Fruit fly (Drosophila melanogaster) whole organism, embryonic: ENCODE measurements around the gene CoRest.

Experiments
- ATbp ChIP-seq: fragments of 200-800 bp; sonication (Bioruptor generic); optimal IDR thresholded peaks from 2 replicates; lab custom pipeline; 2017; ENCODE audit warnings: missing biosample characterization, mild to moderate bottlenecking, missing genetic modification characterization, missing genetic modification reagents
- B-H1 ChIP-seq: fragments of 200-800 bp; sonication (Bioruptor generic); IDR thresholded peaks from 3 replicates; pipeline ENCODE4 v1.3.6; 2022; ENCODE audit warnings: missing biosample characterization, missing genetic modification characterization
- B-H2 ChIP-seq: fragments of 200-800 bp; sonication (Bioruptor generic); optimal IDR thresholded peaks from 2 replicates; lab custom pipeline; 2018; ENCODE audit warnings: missing biosample characterization, mild to moderate bottlenecking, missing genetic modification characterization
- Bdp1 ChIP-seq: fragments of 200-800 bp; sonication (Bioruptor generic); optimal IDR thresholded peaks from 3 replicates; lab custom pipeline; 2016; ENCODE audit warnings: missing biosample characterization, missing genetic modification characterization
- CG10209 ChIP-seq: fragments of 200-800 bp; sonication (Bioruptor generic); optimal IDR thresholded peaks from 3 replicates; lab custom pipeline; 2017; ENCODE audit warnings: missing biosample characterization, mild to moderate bottlenecking, missing genetic modification characterization, missing genetic modification reagents
- CG10321 ChIP-seq: fragments of 200-800 bp; sonication (Bioruptor generic); IDR thresholded peaks from 2 replicates; pipeline ENCODE4 v1.3.6; 2022; ENCODE audit warnings: missing biosample characterization, missing genetic modification characterization
- CG13287 ChIP-seq: fragments of 200-800 bp; sonication (Bioruptor generic); IDR thresholded peaks from 2 replicates; pipeline ENCODE4 v1.3.6; 2022; ENCODE audit warnings: missing biosample characterization, missing genetic modification characterization; ENCODE audit not compliant: partially characterized antibody
- CG13894 ChIP-seq: fragments of 200-800 bp; sonication (Bioruptor generic); optimal IDR thresholded peaks from 3 replicates; lab custom pipeline; 2018; ENCODE audit warnings: missing biosample characterization, mild to moderate bottlenecking, missing genetic modification characterization, moderate library complexity
- CG15073 ChIP-seq: fragments of 200-800 bp; sonication (Bioruptor generic); optimal IDR thresholded peaks from 2 replicates; lab custom pipeline; 2016; ENCODE audit warnings: missing biosample characterization, missing genetic modification characterization
- CG17359 ChIP-seq: fragments of 200-800 bp; sonication (Bioruptor generic); optimal IDR thresholded peaks from 3 replicates; lab custom pipeline; 2018; ENCODE audit warnings: missing biosample characterization, mild to moderate bottlenecking, missing genetic modification characterization, moderate library complexity
- CG2889 ChIP-seq: fragments of 200-800 bp; sonication (Bioruptor generic); IDR thresholded peaks from 3 replicates; pipeline ENCODE4 v1.3.6; 2022; ENCODE audit warnings: missing biosample characterization, missing genetic modification characterization
- CG30020 ChIP-seq: fragments of 200-800 bp; optimal IDR thresholded peaks from 2 replicates; lab custom pipeline; 2019; ENCODE audit warnings: missing biosample characterization, mild to moderate bottlenecking, missing genetic modification characterization, moderate library complexity
- CG31388 ChIP-seq: fragments of 200-800 bp; sonication (Bioruptor generic); optimal IDR thresholded peaks from 2 replicates; lab custom pipeline; 2016; ENCODE audit warnings: missing biosample characterization, missing genetic modification characterization
- CG32532 ChIP-seq: fragments of 200-800 bp; sonication (Bioruptor generic); IDR thresholded peaks from 2 replicates; pipeline ENCODE4 v1.3.6; 2022; ENCODE audit warnings: missing biosample characterization, missing genetic modification characterization
- CG4424 ChIP-seq: fragments of 200-800 bp; sonication (Bioruptor generic); optimal IDR thresholded peaks from 3 replicates; lab custom pipeline; 2016; ENCODE audit warnings: missing biosample characterization, missing genetic modification characterization
- CG6175 ChIP-seq: fragments of 200-800 bp; sonication (Bioruptor generic); IDR thresholded peaks from 3 replicates; pipeline ENCODE4 v1.3.6; 2022; ENCODE audit warnings: missing biosample characterization, missing genetic modification characterization
- CG8281 ChIP-seq: fragments of 200-800 bp; sonication (Bioruptor generic); optimal IDR thresholded peaks from 2 replicates; lab custom pipeline; 2018; ENCODE audit warnings: missing biosample characterization, mild to moderate bottlenecking, missing genetic modification characterization, moderate library complexity
- CG9817 ChIP-seq: fragments of 200-800 bp; sonication (Bioruptor generic); optimal IDR thresholded peaks from 2 replicates; lab custom pipeline; 2018; ENCODE audit warnings: missing biosample characterization, mild to moderate bottlenecking, missing genetic modification characterization, moderate library complexity
- CG9876 ChIP-seq: fragments of 200-800 bp; sonication (Bioruptor generic); optimal IDR thresholded peaks from 2 replicates; lab custom pipeline; 2016; ENCODE audit warnings: missing biosample characterization, missing genetic modification characterization
- Dp ChIP-seq: fragments of 200-800 bp; sonication (Bioruptor generic); optimal IDR thresholded peaks from 2 replicates; lab custom pipeline; 2018; ENCODE audit warnings: missing biosample characterization, mild to moderate bottlenecking, missing genetic modification characterization, moderate library complexity
- Drgx ChIP-seq: fragments of 200-800 bp; sonication (Bioruptor generic); IDR thresholded peaks from 2 replicates; pipeline ENCODE4 v1.3.6; 2022; ENCODE audit warnings: missing biosample characterization, missing genetic modification characterization
- ERR ChIP-seq: fragments of 200-800 bp; sonication (Bioruptor generic); optimal IDR thresholded peaks from 2 replicates; lab custom pipeline; 2016; ENCODE audit warnings: missing biosample characterization, missing genetic modification characterization
- Eip74EF ChIP-seq, 2 experiments: fragments of 200-800 bp in 1 of 2; fragments of >200 bp in 1 of 2; sonication (Bioruptor generic) in 1 of 2; optimal IDR thresholded peaks; 2 replicates each; lab custom pipeline; 2017 to 2019; ENCODE audit warnings: missing biosample characterization in 2 of 2, missing genetic modification characterization in 2 of 2, mild to moderate bottlenecking in 1 of 2, moderate library complexity in 1 of 2
- Ets65A ChIP-seq: fragments of 200-800 bp; sonication (Bioruptor generic); peaks from one replicate; lab custom pipeline; 2016; ENCODE audit warnings: missing biosample characterization, missing genetic modification characterization
- GATAe ChIP-seq: fragments of 200-800 bp; sonication (Bioruptor generic); conservative IDR thresholded peaks from 2 replicates; pipeline ENCODE4 v1.3.6; 2022; ENCODE audit warnings: missing biosample characterization, missing genetic modification characterization
- HHEX ChIP-seq: fragments of 200-800 bp; sonication (Bioruptor generic); optimal IDR thresholded peaks from 3 replicates; lab custom pipeline; 2017; ENCODE audit warnings: missing biosample characterization, mild to moderate bottlenecking, missing genetic modification characterization, missing genetic modification reagents
- Hey ChIP-seq: fragments of 200-800 bp; sonication (Bioruptor generic); optimal IDR thresholded peaks from 3 replicates; lab custom pipeline; 2018; ENCODE audit warnings: missing biosample characterization, mild to moderate bottlenecking, missing genetic modification characterization
- Jarid2 ChIP-seq: fragments of 200-800 bp; sonication (Bioruptor generic); optimal IDR thresholded peaks from 3 replicates; lab custom pipeline; 2017; ENCODE audit warnings: mild to moderate bottlenecking, missing biosample characterization, missing genetic modification reagents, missing genetic modification characterization
- Lpt ChIP-seq: fragments of >200 bp; optimal IDR thresholded peaks from 2 replicates; lab custom pipeline; 2018; ENCODE audit warnings: missing biosample characterization, missing genetic modification characterization
- Mad ChIP-seq: fragments of 200-800 bp; sonication (Bioruptor generic); optimal IDR thresholded peaks from 2 replicates; lab custom pipeline; 2016; ENCODE audit warnings: missing biosample characterization, missing genetic modification characterization
- Trl ChIP-seq, 3 experiments: fragments of >200 bp in 2 of 3; fragments of 200-800 bp in 1 of 3; sonication (Bioruptor generic) in 1 of 3; optimal IDR thresholded peaks; 2 replicates in 1 of 3; 3 replicates in 2 of 3; lab custom pipeline; 2016 to 2017; ENCODE audit warnings: missing biosample characterization in 1 of 3, missing genetic modification characterization in 1 of 3
- Xrp1 ChIP-seq: fragments of 200-800 bp; sonication (Bioruptor generic); IDR thresholded peaks from 2 replicates; pipeline ENCODE4 v1.3.6; 2022; ENCODE audit warnings: missing biosample characterization, missing genetic modification characterization
- ac ChIP-seq: fragments of 200-800 bp; sonication (Bioruptor generic); optimal IDR thresholded peaks from 3 replicates; lab custom pipeline; 2017; ENCODE audit warnings: missing biosample characterization, mild to moderate bottlenecking, missing genetic modification characterization
- ap ChIP-seq: fragments of 200-800 bp; sonication (Bioruptor generic); IDR thresholded peaks from 2 replicates; pipeline ENCODE4 v1.3.6; 2022; ENCODE audit warnings: missing biosample characterization, missing genetic modification characterization
- ara ChIP-seq: fragments of 200-800 bp; sonication (Bioruptor generic); IDR thresholded peaks from 2 replicates; pipeline ENCODE4 v1.3.6; 2022; ENCODE audit warnings: missing biosample characterization, missing genetic modification characterization
- crc ChIP-seq: fragments of 200-800 bp; sonication (Bioruptor generic); optimal IDR thresholded peaks from 2 replicates; lab custom pipeline; 2016; ENCODE audit warnings: missing biosample characterization, missing genetic modification characterization
- croc ChIP-seq: fragments of 200-800 bp; sonication (Bioruptor generic); conservative IDR thresholded peaks from 3 replicates; pipeline ENCODE4 v1.3.6; 2022; ENCODE audit warnings: missing biosample characterization, missing genetic modification characterization
- crp ChIP-seq, 2 experiments: fragments of 200-800 bp; sonication (Bioruptor generic); optimal IDR thresholded peaks; 2 replicates in 1 of 2; 3 replicates in 1 of 2; lab custom pipeline; 2017; ENCODE audit warnings: missing biosample characterization in 2 of 2, missing genetic modification characterization in 2 of 2, mild to moderate bottlenecking in 1 of 2, moderate library complexity in 1 of 2
- gce ChIP-seq: fragments of 200-800 bp; sonication (Bioruptor generic); IDR thresholded peaks from 3 replicates; pipeline ENCODE4 v1.3.6; 2022; ENCODE audit warnings: missing biosample characterization, missing genetic modification characterization
- insv ChIP-seq, 2 experiments: fragments of 200-800 bp; sonication (Bioruptor generic); optimal IDR thresholded peaks; 3 replicates each; lab custom pipeline; 2016 to 2018; ENCODE audit warnings: missing biosample characterization in 2 of 2, missing genetic modification characterization in 2 of 2
- lmd ChIP-seq: fragments of 200-800 bp; sonication (Bioruptor generic); IDR thresholded peaks from 2 replicates; pipeline ENCODE4 v1.3.6; 2022; ENCODE audit warnings: missing biosample characterization, missing genetic modification characterization
- lov ChIP-seq, 2 experiments: fragments of 200-800 bp in 1 of 2; fragments of >200 bp in 1 of 2; sonication (Bioruptor generic) in 1 of 2; IDR thresholded peaks in 1 of 2; optimal IDR thresholded peaks in 1 of 2; 2 replicates in 1 of 2; 3 replicates in 1 of 2; pipeline versions ENCODE4 v1.3.6 to Lab custom; 2017 to 2022; ENCODE audit warnings: missing biosample characterization in 1 of 2, missing genetic modification characterization in 1 of 2
- mirr ChIP-seq: fragments of 200-800 bp; sonication (Bioruptor generic); optimal IDR thresholded peaks from 3 replicates; lab custom pipeline; 2018; ENCODE audit warnings: missing biosample characterization, mild to moderate bottlenecking, missing genetic modification characterization
- pita ChIP-seq: fragments of 200-800 bp; sonication (Bioruptor generic); optimal IDR thresholded peaks from 2 replicates; lab custom pipeline; 2017; ENCODE audit warnings: missing biosample characterization, mild to moderate bottlenecking, missing genetic modification characterization
- seq ChIP-seq: fragments of 200-800 bp; sonication (Bioruptor generic); IDR thresholded peaks from 2 replicates; pipeline ENCODE4 v1.3.6; 2022; ENCODE audit warnings: missing biosample characterization, missing genetic modification characterization
- sug ChIP-seq: fragments of 200-800 bp; optimal IDR thresholded peaks from 2 replicates; lab custom pipeline; 2019; ENCODE audit warnings: missing biosample characterization, mild to moderate bottlenecking, missing genetic modification characterization, moderate library complexity
- twi ChIP-seq: fragments of 200-800 bp; optimal IDR thresholded peaks from 2 replicates; lab custom pipeline; 2019; ENCODE audit warnings: missing biosample characterization, mild to moderate bottlenecking, missing genetic modification characterization, moderate library complexity
- usp ChIP-seq: fragments of >200 bp; optimal IDR thresholded peaks from 2 replicates; lab custom pipeline; 2017; ENCODE audit warnings: missing biosample characterization, missing genetic modification characterization
- wdn ChIP-seq: fragments of 200-800 bp; sonication (Bioruptor generic); IDR thresholded peaks from 2 replicates; pipeline ENCODE4 v1.3.6; 2022; ENCODE audit warnings: missing biosample characterization, missing genetic modification characterization
- zen ChIP-seq: fragments of 200-800 bp; sonication (Bioruptor generic); optimal IDR thresholded peaks from 3 replicates; lab custom pipeline; 2018; ENCODE audit warnings: missing biosample characterization, mild to moderate bottlenecking, missing genetic modification characterization, moderate library complexity

CoRest gene

DNA sequence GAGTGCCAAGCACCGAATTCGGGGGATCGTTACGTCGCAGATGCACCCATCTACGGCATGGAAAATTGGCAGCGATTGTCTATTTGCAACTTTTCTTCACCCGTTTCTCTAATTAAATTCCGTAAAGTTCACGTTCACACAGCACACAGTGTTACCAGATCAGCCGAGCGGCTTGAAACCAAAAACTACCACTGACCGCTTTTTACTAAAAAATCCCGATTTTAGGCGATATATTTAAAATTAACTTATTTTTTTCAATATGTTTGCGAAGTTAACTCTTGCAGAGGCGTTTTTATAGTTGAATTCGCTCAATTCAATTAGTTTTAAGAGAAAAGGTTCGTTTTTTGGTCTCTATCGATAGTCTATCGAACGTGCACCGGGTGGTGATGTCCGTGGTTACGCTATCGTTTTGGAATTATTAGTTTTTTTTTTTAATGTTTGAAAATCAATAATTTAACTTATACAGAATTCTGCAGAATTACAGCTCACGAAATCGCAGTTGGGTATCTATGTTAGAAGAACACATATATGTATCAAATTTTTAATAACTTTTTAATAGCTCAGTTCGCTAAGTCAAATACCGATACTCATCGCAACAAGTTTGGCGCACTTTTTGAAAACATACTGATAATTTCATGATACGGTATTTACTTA, 58.0 kb downstream of the CoRest start, which contains the start of gene Tao (continued):
- TF ChIP-seq Xrp1 (GFP tag; lab: Robert Waterston, UW) (no peak), sug (no peak), mirr (GFP tag; lab: Kevin White, UChicago) (no peak), Eip74EF (GFP tag; optimal IDR thresholded peaks at IDR 0.05; lab: Kevin White, UChicago) (no peak), CG6175 (GFP tag; lab: Robert Waterston, UW) (no peak), Jarid2 (GFP tag; lab: Kevin White, UChicago) (no peak), seq (no peak), ap (GFP tag; lab: Robert Waterston, UW) (no peak), Trl (optimal IDR thresholded peaks at IDR 0.05; lab: Kevin White, UChicago) (no peak), Trl (GFP tag; optimal IDR thresholded peaks at IDR 0.05; lab: Kevin White, UChicago) (no peak), twi (tag; lab: Kevin White, UChicago) (no peak), insv (GFP tag; optimal IDR thresholded peaks at IDR 0.05; lab: Kevin White, UChicago) (no peak), Lpt (GFP tag; lab: Kevin White, UChicago) (no peak), CG15073 (GFP tag; lab: Kevin White, UChicago) (no peak), Drgx (GFP tag; lab: Robert Waterston, UW) (no peak), CG17359 (tag; lab: Kevin White, UChicago) (no peak), CG13894 (tag; lab: Kevin White, UChicago) (no peak), HHEX (no peak), CG32532 (GFP tag; lab: Robert Waterston, UW) (no peak), Bdp1 (GFP tag; lab: Kevin White, UChicago) (no peak), lmd (no peak), ara (GFP tag; lab: Robert Waterston, UW) (no peak), ATbp (no peak), CG30020 (tag; lab: Kevin White, UChicago) (no peak), CG9876 (GFP tag; lab: Kevin White, UChicago) (no peak), CG4424 (GFP tag; lab: Kevin White, UChicago) (no peak), CG8281 (no peak), CG2889 (no peak), ac (no peak), wdn (GFP tag; lab: Robert Waterston, UW) (no peak), pita (GFP tag; lab: Kevin White, UChicago) (no peak), CG31388 (no peak), Dp (GFP tag; lab: Kevin White, UChicago) (peak; percentile 72), B-H1 (GFP tag; lab: Robert Waterston, UW) (no peak), crc (no peak), lov (optimal IDR thresholded peaks at IDR 0.05; lab: Kevin White, UChicago) (no peak), lov (GFP tag; IDR thresholded peaks at IDR 0.05; lab: Robert Waterston, UW) (no peak), usp (no peak), Mad (GFP tag; lab: Kevin White, UChicago) (no peak), croc (GFP tag; lab: Robert Waterston, UW) (no peak), zen (tag; lab: Kevin White, UChicago) (no peak), CG10209 (GFP tag; lab: Kevin White, UChicago) (no peak), Hey (no peak), B-H2 (GFP tag; lab: Kevin White, UChicago) (no peak), GATAe (GFP tag; lab: Robert Waterston, UW) (no peak), gce (GFP tag; lab: Robert Waterston, UW) (no peak), CG9817 (tag; lab: Kevin White, UChicago) (no peak), Ets65A (GFP tag; lab: Kevin White, UChicago) (peak; percentile 75), CG13287 (GFP tag; lab: Robert Waterston, UW) (peak; percentile 83), ERR (no peak), CG10321 (no peak), crp (GFP tag; optimal IDR thresholded peaks at IDR 0.05; lab: Kevin White, UChicago) (no peak)
